Fruit fly (Drosophila melanogaster) whole organism, embryonic: ENCODE data around the gene CG31089.
A peak's percentile ranks its signal among the peaks of the same experiment; 100 is the strongest.

Source experiments
- Atf-2 ChIP-seq: fragments of 200-800 bp; sonication (Bioruptor generic); optimal IDR thresholded peaks from 2 replicates; lab custom pipeline; 2016; ENCODE audit warnings: missing biosample characterization, missing genetic modification characterization
- CG10274 ChIP-seq: fragments of 200-800 bp; sonication (Bioruptor generic); optimal IDR thresholded peaks from 3 replicates; lab custom pipeline; 2017; ENCODE audit warnings: missing biosample characterization, mild to moderate bottlenecking, missing genetic modification characterization
- CG10431 ChIP-seq: fragments of 200-800 bp; sonication (Bioruptor generic); optimal IDR thresholded peaks from 3 replicates; lab custom pipeline; 2018; ENCODE audit warnings: missing biosample characterization, mild to moderate bottlenecking, missing genetic modification characterization
- CG10565 ChIP-seq: fragments of 200-800 bp; sonication (Bioruptor generic); optimal IDR thresholded peaks from 3 replicates; lab custom pipeline; 2016; ENCODE audit warnings: missing biosample characterization, mild to moderate bottlenecking, missing genetic modification characterization
- CG11723 ChIP-seq: fragments of 200-800 bp; sonication (Bioruptor generic); optimal IDR thresholded peaks from 2 replicates; lab custom pipeline; 2017; ENCODE audit warnings: missing biosample characterization, mild to moderate bottlenecking, missing genetic modification characterization
- CG1233 ChIP-seq: fragments of 200-800 bp; sonication (Bioruptor generic); optimal IDR thresholded peaks from 4 replicates; lab custom pipeline; 2018; ENCODE audit warnings: missing biosample characterization, mild to moderate bottlenecking, missing genetic modification characterization
- CG14710 ChIP-seq: fragments of 200-800 bp; sonication (Bioruptor generic); optimal IDR thresholded peaks from 3 replicates; lab custom pipeline; 2019; ENCODE audit warnings: missing biosample characterization, mild to moderate bottlenecking, missing genetic modification characterization, moderate library complexity
- CG1647 ChIP-seq: fragments of 200-800 bp; sonication (Bioruptor generic); optimal IDR thresholded peaks from 3 replicates; lab custom pipeline; 2016; ENCODE audit warnings: missing biosample characterization, missing genetic modification characterization
- CG18011 ChIP-seq: fragments of 200-800 bp; sonication (Bioruptor generic); optimal IDR thresholded peaks from 2 replicates; lab custom pipeline; 2017; ENCODE audit warnings: missing biosample characterization, missing genetic modification characterization, mild to moderate bottlenecking, moderate library complexity, missing genotype
- CG2116 ChIP-seq: fragments of 200-800 bp; sonication (Bioruptor generic); optimal IDR thresholded peaks from 3 replicates; lab custom pipeline; 2018; ENCODE audit warnings: missing biosample characterization, mild to moderate bottlenecking, missing genetic modification characterization
- CG34224 ChIP-seq: fragments of 200-800 bp; sonication (Bioruptor generic); IDR thresholded peaks from 3 replicates; pipeline ENCODE4 v1.3.6; 2022; ENCODE audit warnings: missing biosample characterization, missing genetic modification characterization; ENCODE audit not compliant: partially characterized antibody
- CG3995 ChIP-seq: fragments of 200-800 bp; sonication (Bioruptor generic); optimal IDR thresholded peaks from 3 replicates; lab custom pipeline; 2016; ENCODE audit warnings: missing biosample characterization, missing genetic modification characterization
- CG5953 ChIP-seq: fragments of 200-800 bp; sonication (Bioruptor generic); IDR thresholded peaks from 2 replicates; pipeline ENCODE4 v1.3.6; 2022; ENCODE audit warnings: missing biosample characterization, missing genetic modification characterization
- CG7372 ChIP-seq: fragments of 200-800 bp; sonication (Bioruptor generic); IDR thresholded peaks from 2 replicates; pipeline ENCODE4 v1.3.6; 2022; ENCODE audit warnings: missing biosample characterization, missing genetic modification characterization
- CG7839 ChIP-seq: fragments of 200-800 bp; sonication (Bioruptor generic); optimal IDR thresholded peaks from 3 replicates; lab custom pipeline; 2018; ENCODE audit warnings: missing biosample characterization, mild to moderate bottlenecking, missing genetic modification characterization, moderate library complexity
- CG8281 ChIP-seq: fragments of 200-800 bp; sonication (Bioruptor generic); optimal IDR thresholded peaks from 2 replicates; lab custom pipeline; 2018; ENCODE audit warnings: missing biosample characterization, mild to moderate bottlenecking, missing genetic modification characterization, moderate library complexity
- CG9797 ChIP-seq: fragments of 200-800 bp; sonication (Bioruptor generic); optimal IDR thresholded peaks from 3 replicates; lab custom pipeline; 2018; ENCODE audit warnings: missing biosample characterization, mild to moderate bottlenecking, missing genetic modification characterization
- CTCF ChIP-seq: fragments of 200-800 bp; sonication (Bioruptor generic); optimal IDR thresholded peaks from 2 replicates; lab custom pipeline; 2017; ENCODE audit warnings: missing biosample characterization, mild to moderate bottlenecking, missing genetic modification characterization, moderate library complexity
- CoRest ChIP-seq: fragments of 200-800 bp; sonication (Bioruptor generic); optimal IDR thresholded peaks from 3 replicates; lab custom pipeline; 2018; ENCODE audit warnings: missing biosample characterization, mild to moderate bottlenecking, missing genetic modification characterization, moderate library complexity
- Hmr ChIP-seq: fragments of 200-800 bp; sonication (Bioruptor generic); optimal IDR thresholded peaks from 3 replicates; lab custom pipeline; 2017; ENCODE audit warnings: mild to moderate bottlenecking, missing biosample characterization, missing genetic modification reagents, missing genetic modification characterization
- Lhr ChIP-seq: fragments of 200-800 bp; sonication (Bioruptor generic); optimal IDR thresholded peaks from 3 replicates; lab custom pipeline; 2017; ENCODE audit warnings: mild to moderate bottlenecking, missing biosample characterization, missing genetic modification reagents, missing genetic modification characterization
- Mad ChIP-seq: fragments of 200-800 bp; sonication (Bioruptor generic); optimal IDR thresholded peaks from 2 replicates; lab custom pipeline; 2016; ENCODE audit warnings: missing biosample characterization, missing genetic modification characterization
- Mes4 ChIP-seq: fragments of 200-800 bp; sonication (Bioruptor generic); optimal IDR thresholded peaks from 2 replicates; lab custom pipeline; 2016; ENCODE audit warnings: missing biosample characterization, missing genetic modification characterization
- Oli ChIP-seq: fragments of 200-800 bp; sonication (Bioruptor generic); optimal IDR thresholded peaks from 2 replicates; lab custom pipeline; 2018; ENCODE audit warnings: missing biosample characterization, mild to moderate bottlenecking, missing genetic modification characterization, moderate library complexity
- Rx ChIP-seq: fragments of 200-800 bp; sonication (Bioruptor generic); IDR thresholded peaks from 2 replicates; pipeline ENCODE4 v1.3.6; 2022; ENCODE audit warnings: missing biosample characterization, missing genetic modification characterization
- ara ChIP-seq: fragments of 200-800 bp; sonication (Bioruptor generic); IDR thresholded peaks from 2 replicates; pipeline ENCODE4 v1.3.6; 2022; ENCODE audit warnings: missing biosample characterization, missing genetic modification characterization
- cg ChIP-seq: fragments of 200-800 bp; sonication (Bioruptor generic); optimal IDR thresholded peaks from 3 replicates; lab custom pipeline; 2019; ENCODE audit warnings: missing biosample characterization, mild to moderate bottlenecking, missing genetic modification characterization, moderate library complexity
- chinmo ChIP-seq: fragments of 200-800 bp; sonication (Bioruptor generic); IDR thresholded peaks from 4 replicates; pipeline ENCODE4 v1.3.6; 2022; ENCODE audit warnings: missing biosample characterization, missing genetic modification characterization; ENCODE audit not compliant: partially characterized antibody
- chn ChIP-seq: fragments of 200-800 bp; sonication (Bioruptor generic); optimal IDR thresholded peaks from 2 replicates; lab custom pipeline; 2016; ENCODE audit warnings: missing biosample characterization, missing genetic modification characterization
- ci ChIP-seq: fragments of 200-800 bp; sonication (Bioruptor generic); IDR thresholded peaks from 3 replicates; pipeline ENCODE4 v1.3.6; 2022; ENCODE audit warnings: missing biosample characterization, missing genetic modification characterization
- fd102C ChIP-seq: fragments of 200-800 bp; sonication (Bioruptor generic); optimal IDR thresholded peaks from 2 replicates; lab custom pipeline; 2018; ENCODE audit warnings: missing biosample characterization, mild to moderate bottlenecking, missing genetic modification characterization, moderate library complexity
- fd3F ChIP-seq: fragments of 200-800 bp; sonication (Bioruptor generic); optimal IDR thresholded peaks from 2 replicates; lab custom pipeline; 2018; ENCODE audit warnings: missing biosample characterization, mild to moderate bottlenecking, missing genetic modification characterization, moderate library complexity
- fd96Cb ChIP-seq: fragments of 200-800 bp; sonication (Bioruptor generic); optimal IDR thresholded peaks from 2 replicates; lab custom pipeline; 2018; ENCODE audit warnings: missing biosample characterization, mild to moderate bottlenecking, missing genetic modification characterization, moderate library complexity
- gsb ChIP-seq: fragments of 200-800 bp; sonication (Bioruptor generic); IDR thresholded peaks from 2 replicates; pipeline ENCODE4 v1.3.6; 2022; ENCODE audit warnings: missing biosample characterization, missing genetic modification characterization
- hkb ChIP-seq, 2 experiments: fragments of 200-800 bp in 1 of 2; fragments of >200 bp in 1 of 2; sonication (Bioruptor generic) in 1 of 2; IDR thresholded peaks in 1 of 2; optimal IDR thresholded peaks in 1 of 2; 2 replicates each; pipeline versions ENCODE4 v1.3.6 to Lab custom; 2017 to 2022; ENCODE audit warnings: missing biosample characterization in 1 of 2, missing genetic modification characterization in 1 of 2
- insv ChIP-seq, 2 experiments: fragments of 200-800 bp; sonication (Bioruptor generic); optimal IDR thresholded peaks; 3 replicates each; lab custom pipeline; 2016 to 2018; ENCODE audit warnings: missing biosample characterization in 2 of 2, missing genetic modification characterization in 2 of 2
- pho ChIP-seq: fragments of 200-800 bp; sonication (Bioruptor generic); optimal IDR thresholded peaks from 2 replicates; lab custom pipeline; 2016; ENCODE audit warnings: missing biosample characterization, missing genetic modification characterization
- pzg ChIP-seq: fragments of 200-800 bp; sonication (Bioruptor generic); optimal IDR thresholded peaks from 3 replicates; lab custom pipeline; 2018; ENCODE audit warnings: missing biosample characterization, mild to moderate bottlenecking, missing genetic modification characterization, moderate library complexity
- ranshi ChIP-seq: fragments of 200-800 bp; sonication (Bioruptor generic); IDR thresholded peaks from 2 replicates; pipeline ENCODE4 v1.3.6; 2022; ENCODE audit warnings: missing biosample characterization, missing genetic modification characterization
- sens-2 ChIP-seq: fragments of 200-800 bp; sonication (Bioruptor generic); IDR thresholded peaks from 2 replicates; pipeline ENCODE4 v1.3.6; 2022; ENCODE audit warnings: missing biosample characterization, missing genetic modification characterization
- sisA ChIP-seq: fragments of 200-800 bp; sonication (Bioruptor generic); IDR thresholded peaks from 2 replicates; pipeline ENCODE4 v1.3.6; 2022; ENCODE audit warnings: missing biosample characterization, missing genetic modification characterization
- slbo ChIP-seq: fragments of 200-800 bp; sonication (Bioruptor generic); IDR thresholded peaks from 2 replicates; pipeline ENCODE4 v1.3.6; 2022; ENCODE audit warnings: missing biosample characterization, missing genetic modification characterization
- sna ChIP-seq: fragments of 200-800 bp; sonication (Bioruptor generic); IDR thresholded peaks from 2 replicates; pipeline ENCODE4 v1.3.6; 2022; ENCODE audit warnings: missing biosample characterization, missing genetic modification characterization; ENCODE audit not compliant: partially characterized antibody
- ssp ChIP-seq: fragments of 200-800 bp; sonication (Bioruptor generic); IDR thresholded peaks from 2 replicates; pipeline ENCODE4 v1.3.6; 2022; ENCODE audit warnings: missing biosample characterization, missing genetic modification characterization
- sug ChIP-seq: fragments of 200-800 bp; optimal IDR thresholded peaks from 2 replicates; lab custom pipeline; 2019; ENCODE audit warnings: missing biosample characterization, mild to moderate bottlenecking, missing genetic modification characterization, moderate library complexity
- tin ChIP-seq: fragments of 200-800 bp; sonication (Bioruptor generic); optimal IDR thresholded peaks from 3 replicates; lab custom pipeline; 2016; ENCODE audit warnings: missing biosample characterization, missing genetic modification characterization
- vnd ChIP-seq: fragments of 200-800 bp; sonication (Bioruptor generic); IDR thresholded peaks from 3 replicates; pipeline ENCODE4 v1.3.6; 2022; ENCODE audit warnings: missing biosample characterization, missing genetic modification characterization; ENCODE audit not compliant: partially characterized antibody
- wor ChIP-seq: fragments of 200-800 bp; sonication (Bioruptor generic); IDR thresholded peaks from 2 replicates; pipeline ENCODE4 v1.3.6; 2022; ENCODE audit warnings: missing biosample characterization, missing genetic modification characterization
- zen ChIP-seq: fragments of 200-800 bp; sonication (Bioruptor generic); optimal IDR thresholded peaks from 3 replicates; lab custom pipeline; 2018; ENCODE audit warnings: missing biosample characterization, mild to moderate bottlenecking, missing genetic modification characterization, moderate library complexity

CG31089 gene

DNA sequence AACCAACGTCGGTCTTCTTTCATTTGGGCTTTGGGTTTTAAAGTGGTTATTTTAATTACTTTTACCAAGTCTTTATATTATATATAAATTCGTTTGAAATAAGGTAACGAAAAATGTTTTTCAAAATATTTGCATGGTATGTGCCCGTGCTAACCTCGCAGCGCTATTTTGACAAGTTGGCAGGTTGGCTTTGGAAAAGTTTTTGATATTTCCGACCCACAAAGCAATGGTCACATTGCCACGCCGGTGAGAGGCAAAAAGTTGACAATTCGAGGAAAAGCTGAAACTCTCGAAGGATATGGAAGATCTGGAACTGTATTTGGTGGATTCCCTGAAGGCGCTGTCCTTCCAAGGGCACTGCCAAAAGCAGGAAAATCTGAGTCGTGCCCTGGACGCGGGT is 9.2 kb upstream of the CG31089 start, which contains the start of gene CG5913 (continued):
- TF ChIP-seq Hmr (peak; percentile 45), CG2116 (no peak), Lhr (GFP tag; lab: Kevin White, UChicago) (peak; percentile 53), zen (tag; lab: Kevin White, UChicago) (no peak), CG1233 (GFP tag; lab: Kevin White, UChicago) (no peak), Oli (tag; lab: Kevin White, UChicago) (no peak), pho (GFP tag; lab: Kevin White, UChicago) (no peak), sna (GFP tag; lab: Robert Waterston, UW) (no peak), CG9797 (GFP tag; lab: Kevin White, UChicago) (peak; percentile 78), CoRest (tag; lab: Kevin White, UChicago) (no peak), CG10274 (GFP tag; lab: Kevin White, UChicago) (no peak), CTCF (peak; percentile 55), sens-2 (GFP tag; lab: Robert Waterston, UW) (no peak), hkb (optimal IDR thresholded peaks at IDR 0.05; lab: Kevin White, UChicago) (no peak), hkb (GFP tag; IDR thresholded peaks at IDR 0.05; lab: Robert Waterston, UW) (no peak)

DNA sequence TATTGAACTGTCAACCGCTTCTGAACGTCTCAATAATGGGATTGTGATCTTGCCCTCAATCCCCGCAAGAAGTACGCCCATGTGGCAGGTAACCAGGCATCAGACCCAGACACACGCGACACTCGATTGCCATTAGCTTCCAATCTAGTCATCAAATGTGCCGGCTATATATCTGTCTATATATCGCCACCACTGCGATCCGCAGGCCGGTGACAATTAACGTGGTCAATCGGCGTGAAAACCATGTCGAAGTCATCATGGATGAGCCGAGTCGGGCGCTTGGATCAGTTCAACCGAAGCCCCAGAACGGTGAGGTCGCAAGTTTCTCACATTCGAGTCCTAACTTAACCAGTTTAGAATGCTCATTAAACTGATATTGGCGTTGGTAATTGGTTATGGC is 6.9 kb upstream of the CG31089 start, which contains the start of gene Sodq:
TSS of gene Sodq (plus strand) at position 301 of the 400 bp plus-strand sequence.
- TF ChIP-seq Mes4, result no peak
- no peak for TF ChIP-seq CG10431
- no peak for TF ChIP-seq chinmo (GFP tag; lab: Robert Waterston, UW)
- no peak for TF ChIP-seq CG7372
- no peak for TF ChIP-seq CG14710 (tag; lab: Kevin White, UChicago)
- TF ChIP-seq CG11723 (GFP tag; lab: Kevin White, UChicago), result no peak
- no peak for TF ChIP-seq fd96Cb (tag; lab: Kevin White, UChicago)
- TF ChIP-seq cg (GFP tag; lab: Kevin White, UChicago), result no peak
- no peak for TF ChIP-seq sisA (GFP tag; lab: Robert Waterston, UW)
- no peak for TF ChIP-seq slbo (GFP tag; lab: Robert Waterston, UW)
- no peak for TF ChIP-seq CG7839
- TF ChIP-seq CG10565, result no peak
- no peak for TF ChIP-seq ssp
- TF ChIP-seq tin, result no peak
- TF ChIP-seq ci (GFP tag; lab: Robert Waterston, UW), result no peak

DNA sequence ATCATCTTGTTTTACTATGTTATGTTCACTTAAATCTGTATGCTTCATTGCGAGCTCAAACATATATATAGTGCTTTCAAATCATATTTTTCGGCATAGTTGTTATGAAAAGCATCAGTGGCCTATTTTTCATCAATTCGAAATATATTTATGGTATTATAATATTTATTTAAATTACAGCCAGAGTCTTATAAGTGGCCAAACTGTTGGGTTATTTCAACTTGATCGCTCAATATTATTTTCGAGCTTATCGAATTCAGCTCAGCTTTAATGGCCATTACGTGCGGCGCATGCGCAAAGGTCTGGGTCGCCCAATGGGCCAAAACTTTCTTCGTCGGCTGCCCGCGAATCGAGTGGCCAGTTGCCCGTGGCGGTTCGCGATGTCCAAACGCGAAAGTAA is 5.3 kb upstream of the CG31089 start, which contains the start of gene Mco3:
TSS of gene Mco3 (plus strand) at position 301 of the 400 bp plus-strand sequence.
- TF ChIP-seq fd102C (GFP tag; lab: Kevin White, UChicago), result no peak
- TF ChIP-seq wor (GFP tag; lab: Robert Waterston, UW), result no peak
- no peak for TF ChIP-seq insv (GFP tag; optimal IDR thresholded peaks at IDR 0.05; lab: Kevin White, UChicago)
- TF ChIP-seq ara, result no peak
- TF ChIP-seq CG3995, result no peak
- no peak for TF ChIP-seq CTCF
- TF ChIP-seq chn (GFP tag; lab: Kevin White, UChicago), result no peak
- no peak for TF ChIP-seq Mad
- no peak for TF ChIP-seq fd3F (GFP tag; lab: Kevin White, UChicago)

DNA sequence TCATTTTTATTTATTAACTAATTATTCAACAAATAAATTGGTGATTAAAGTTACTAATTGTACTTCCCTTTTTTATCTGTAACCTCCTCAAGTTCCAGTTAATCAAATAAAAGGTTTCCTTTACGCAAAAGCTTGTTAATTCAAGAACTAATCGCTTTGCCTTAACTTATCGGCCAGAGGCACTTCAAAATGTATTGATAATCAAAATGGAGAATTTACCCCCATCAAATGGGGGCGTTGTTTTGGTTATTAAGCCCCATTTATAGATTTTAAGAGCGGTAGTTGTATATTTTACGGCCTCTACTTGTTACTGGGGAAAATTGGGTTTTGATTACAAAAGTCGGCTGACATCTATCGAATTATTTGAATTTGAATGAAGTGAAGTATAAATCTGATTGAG is 2.8 kb upstream of the CG31089 start, which contains the start of gene CG31091:
TSS of gene CG31091 (plus strand) at position 214 of the 400 bp plus-strand sequence.
- peak; percentile 42; the same call in 1 of the 3 replicates for TF ChIP-seq vnd (GFP tag; lab: Robert Waterston, UW)
- TF ChIP-seq Rx (GFP tag; lab: Robert Waterston, UW), result no peak
- peak; percentile 85 for TF ChIP-seq sug
- no peak for TF ChIP-seq Atf-2 (GFP tag; lab: Kevin White, UChicago)
- no peak for TF ChIP-seq CG8281 (tag; lab: Kevin White, UChicago)
- no peak for TF ChIP-seq CG1647 (GFP tag; lab: Kevin White, UChicago)
- TF ChIP-seq gsb (GFP tag; lab: Robert Waterston, UW), result no peak
- no peak for TF ChIP-seq Lhr (GFP tag; lab: Kevin White, UChicago)
- no peak for TF ChIP-seq CG11723 (GFP tag; lab: Kevin White, UChicago)
- no peak for TF ChIP-seq CG18011 (GFP tag; lab: Kevin White, UChicago)
- TF ChIP-seq CG34224 (GFP tag; lab: Robert Waterston, UW), result no peak
- no peak for TF ChIP-seq pzg (GFP tag; lab: Kevin White, UChicago)
- no peak for TF ChIP-seq CG5953 (GFP tag; lab: Robert Waterston, UW)
- no peak for TF ChIP-seq ranshi (GFP tag; lab: Robert Waterston, UW)
